Fruit fly (Drosophila melanogaster) whole organism, embryonic: Measurements from ENCODE around the gene CG10804.
A peak's percentile ranks its signal among the peaks of the same experiment; 100 is the strongest.

ENCODE experiments used
- Antp ChIP-seq: fragments of 200-800 bp; sonication (Bioruptor generic); optimal IDR thresholded peaks from 3 replicates; lab custom pipeline; 2016; ENCODE audit warnings: missing biosample characterization, missing genetic modification characterization
- CG10366 ChIP-seq: fragments of 200-800 bp; sonication (Bioruptor generic); IDR thresholded peaks from 2 replicates; pipeline ENCODE4 v1.3.6; 2022; ENCODE audit warnings: missing biosample characterization, missing genetic modification characterization
- CG10654 ChIP-seq: fragments of 200-800 bp; sonication (Bioruptor generic); optimal IDR thresholded peaks from 2 replicates; lab custom pipeline; 2016; ENCODE audit warnings: missing biosample characterization, missing genetic modification characterization
- CG13624 ChIP-seq: fragments of 200-800 bp; sonication (Bioruptor generic); optimal IDR thresholded peaks from 2 replicates; lab custom pipeline; 2016; ENCODE audit warnings: missing biosample characterization, missing genetic modification characterization
- CG13775 ChIP-seq: fragments of 200-800 bp; sonication (Bioruptor generic); optimal IDR thresholded peaks from 3 replicates; lab custom pipeline; 2017; ENCODE audit warnings: missing biosample characterization, mild to moderate bottlenecking, missing genetic modification characterization
- CG14667 ChIP-seq: fragments of 200-800 bp; sonication (Bioruptor generic); IDR thresholded peaks from 2 replicates; pipeline ENCODE4 v1.3.6; 2022; ENCODE audit warnings: missing biosample characterization, missing genetic modification characterization
- CG14710 ChIP-seq: fragments of 200-800 bp; sonication (Bioruptor generic); optimal IDR thresholded peaks from 3 replicates; lab custom pipeline; 2019; ENCODE audit warnings: missing biosample characterization, mild to moderate bottlenecking, missing genetic modification characterization, moderate library complexity
- CG1602 ChIP-seq: fragments of 200-800 bp; sonication (Bioruptor generic); optimal IDR thresholded peaks from 3 replicates; lab custom pipeline; 2016; ENCODE audit warnings: missing biosample characterization, missing genetic modification characterization
- CG17359 ChIP-seq: fragments of 200-800 bp; sonication (Bioruptor generic); optimal IDR thresholded peaks from 3 replicates; lab custom pipeline; 2018; ENCODE audit warnings: missing biosample characterization, mild to moderate bottlenecking, missing genetic modification characterization, moderate library complexity
- CG17385 ChIP-seq: fragments of 200-800 bp; sonication (Bioruptor generic); optimal IDR thresholded peaks from 3 replicates; lab custom pipeline; 2018; ENCODE audit warnings: missing biosample characterization, mild to moderate bottlenecking, missing genetic modification characterization
- CG1832 ChIP-seq: fragments of 200-800 bp; sonication (Bioruptor generic); optimal IDR thresholded peaks from 2 replicates; lab custom pipeline; 2017; ENCODE audit warnings: missing biosample characterization, mild to moderate bottlenecking, missing genetic modification characterization, inconsistent platforms
- CG2129 ChIP-seq: fragments of 200-800 bp; sonication (Bioruptor generic); IDR thresholded peaks from 2 replicates; pipeline ENCODE4 v1.3.6; 2022; ENCODE audit warnings: missing biosample characterization, missing genetic modification characterization; ENCODE audit not compliant: partially characterized antibody
- CG2678 ChIP-seq: fragments of 200-800 bp; sonication (Bioruptor generic); optimal IDR thresholded peaks from 3 replicates; lab custom pipeline; 2019; ENCODE audit warnings: missing biosample characterization, mild to moderate bottlenecking, missing genetic modification characterization, moderate library complexity
- CG30020 ChIP-seq: fragments of 200-800 bp; optimal IDR thresholded peaks from 2 replicates; lab custom pipeline; 2019; ENCODE audit warnings: missing biosample characterization, mild to moderate bottlenecking, missing genetic modification characterization, moderate library complexity
- CG32767 ChIP-seq: fragments of 200-800 bp; sonication (Bioruptor generic); IDR thresholded peaks from 2 replicates; pipeline ENCODE4 v1.3.6; 2022; ENCODE audit warnings: missing biosample characterization, missing genetic modification characterization
- CG3726 ChIP-seq: fragments of 200-800 bp; sonication (Bioruptor generic); IDR thresholded peaks from 3 replicates; pipeline ENCODE4, ENCODE4 v1.3.6; 2022; ENCODE audit warnings: missing biosample characterization, missing genetic modification characterization
- CG4820 ChIP-seq: fragments of 200-800 bp; sonication (Bioruptor generic); optimal IDR thresholded peaks from 3 replicates; lab custom pipeline; 2016; ENCODE audit warnings: missing biosample characterization, missing genetic modification characterization
- CG5245 ChIP-seq: fragments of 200-800 bp; sonication (Bioruptor generic); optimal IDR thresholded peaks from 3 replicates; lab custom pipeline; 2016; ENCODE audit warnings: missing biosample characterization, missing genetic modification characterization
- CG6254 ChIP-seq: fragments of 200-800 bp; sonication (Bioruptor generic); optimal IDR thresholded peaks from 3 replicates; lab custom pipeline; 2017; ENCODE audit warnings: mild to moderate bottlenecking, missing biosample characterization, missing genetic modification reagents, missing genetic modification characterization
- CG8089 ChIP-seq: fragments of 200-800 bp; sonication (Bioruptor generic); optimal IDR thresholded peaks from 3 replicates; lab custom pipeline; 2016; ENCODE audit warnings: missing biosample characterization, missing genetic modification characterization
- Chrac-16 ChIP-seq: fragments of 200-800 bp; sonication (Bioruptor generic); optimal IDR thresholded peaks from 3 replicates; lab custom pipeline; 2016; ENCODE audit warnings: missing biosample characterization, missing genetic modification characterization
- Eip74EF ChIP-seq, 2 experiments: fragments of 200-800 bp in 1 of 2; fragments of >200 bp in 1 of 2; sonication (Bioruptor generic) in 1 of 2; optimal IDR thresholded peaks; 2 replicates each; lab custom pipeline; 2017 to 2019; ENCODE audit warnings: missing biosample characterization in 2 of 2, missing genetic modification characterization in 2 of 2, mild to moderate bottlenecking in 1 of 2, moderate library complexity in 1 of 2
- H2.0 ChIP-seq: fragments of 200-800 bp; sonication (Bioruptor generic); IDR thresholded peaks from 2 replicates; pipeline ENCODE4 v1.3.6; 2022; ENCODE audit warnings: missing biosample characterization, missing genetic modification characterization
- MTF-1 ChIP-seq: fragments of 200-800 bp; sonication (Bioruptor generic); optimal IDR thresholded peaks from 2 replicates; lab custom pipeline; 2018; ENCODE audit warnings: missing biosample characterization, mild to moderate bottlenecking, missing genetic modification characterization, borderline replicate concordance
- Max ChIP-seq: fragments of 200-800 bp; sonication (Bioruptor generic); optimal IDR thresholded peaks from 2 replicates; lab custom pipeline; 2016; ENCODE audit warnings: missing biosample characterization, mild to moderate bottlenecking, missing genetic modification characterization
- Mes4 ChIP-seq: fragments of 200-800 bp; sonication (Bioruptor generic); optimal IDR thresholded peaks from 2 replicates; lab custom pipeline; 2016; ENCODE audit warnings: missing biosample characterization, missing genetic modification characterization
- Sox100B ChIP-seq: fragments of 200-800 bp; sonication (Bioruptor generic); optimal IDR thresholded peaks from 3 replicates; lab custom pipeline; 2018; ENCODE audit warnings: missing biosample characterization, mild to moderate bottlenecking, missing genetic modification characterization
- Spps ChIP-seq: fragments of 200-800 bp; sonication (Bioruptor generic); optimal IDR thresholded peaks from 2 replicates; lab custom pipeline; 2018; ENCODE audit warnings: missing biosample characterization, mild to moderate bottlenecking, missing genetic modification characterization
- Usf ChIP-seq: fragments of 200-800 bp; sonication (Bioruptor generic); optimal IDR thresholded peaks from 2 replicates; lab custom pipeline; 2017; ENCODE audit warnings: missing genotype, missing biosample characterization, missing genetic modification characterization
- al ChIP-seq: fragments of 200-800 bp; sonication (Bioruptor generic); IDR thresholded peaks from 2 replicates; pipeline ENCODE4 v1.3.6; 2022; ENCODE audit warnings: missing biosample characterization, missing genetic modification characterization
- amos ChIP-seq: fragments of 200-800 bp; sonication (Bioruptor generic); IDR thresholded peaks from 2 replicates; pipeline ENCODE4 v1.3.6; 2022; ENCODE audit warnings: missing biosample characterization, missing genetic modification characterization; ENCODE audit not compliant: partially characterized antibody
- aop ChIP-seq: fragments of 200-800 bp; sonication (Bioruptor generic); IDR thresholded peaks from 2 replicates; pipeline ENCODE4 v1.3.6; 2022; ENCODE audit warnings: missing biosample characterization, missing genetic modification characterization
- az2 ChIP-seq: fragments of 200-800 bp; sonication (Bioruptor generic); optimal IDR thresholded peaks from 3 replicates; lab custom pipeline; 2016; ENCODE audit warnings: missing biosample characterization, missing genetic modification characterization
- cg ChIP-seq: fragments of 200-800 bp; sonication (Bioruptor generic); optimal IDR thresholded peaks from 3 replicates; lab custom pipeline; 2019; ENCODE audit warnings: missing biosample characterization, mild to moderate bottlenecking, missing genetic modification characterization, moderate library complexity
- ci ChIP-seq: fragments of 200-800 bp; sonication (Bioruptor generic); IDR thresholded peaks from 3 replicates; pipeline ENCODE4 v1.3.6; 2022; ENCODE audit warnings: missing biosample characterization, missing genetic modification characterization
- dan ChIP-seq: fragments of 200-800 bp; sonication (Bioruptor generic); IDR thresholded peaks from 2 replicates; pipeline ENCODE4 v1.3.6; 2022; ENCODE audit warnings: missing biosample characterization, missing genetic modification characterization
- disco-r ChIP-seq: fragments of 200-800 bp; sonication (Bioruptor generic); optimal IDR thresholded peaks from 2 replicates; lab custom pipeline; 2016; ENCODE audit warnings: missing biosample characterization, missing genetic modification characterization
- dmrt11E ChIP-seq: fragments of 200-800 bp; sonication (Bioruptor generic); optimal IDR thresholded peaks from 3 replicates; lab custom pipeline; 2018; ENCODE audit warnings: missing biosample characterization, mild to moderate bottlenecking, missing genetic modification characterization, moderate library complexity
- dysf ChIP-seq: fragments of 200-800 bp; sonication (Bioruptor generic); IDR thresholded peaks from 3 replicates; pipeline ENCODE4 v1.3.6; 2022; ENCODE audit warnings: missing biosample characterization, missing genetic modification characterization
- ems ChIP-seq: fragments of 200-800 bp; sonication (Bioruptor generic); optimal IDR thresholded peaks from 3 replicates; lab custom pipeline; 2016; ENCODE audit warnings: missing biosample characterization, missing genetic modification characterization
- ind ChIP-seq: fragments of 200-800 bp; sonication (Bioruptor generic); optimal IDR thresholded peaks from 3 replicates; lab custom pipeline; 2016; ENCODE audit warnings: missing biosample characterization, missing genetic modification characterization
- klu ChIP-seq: fragments of 200-800 bp; sonication (Bioruptor generic); IDR thresholded peaks from 2 replicates; pipeline ENCODE4 v1.3.6; 2022; ENCODE audit warnings: missing biosample characterization, missing genetic modification characterization
- lmd ChIP-seq: fragments of 200-800 bp; sonication (Bioruptor generic); IDR thresholded peaks from 2 replicates; pipeline ENCODE4 v1.3.6; 2022; ENCODE audit warnings: missing biosample characterization, missing genetic modification characterization
- maf-S ChIP-seq: fragments of 200-800 bp; sonication (Bioruptor generic); optimal IDR thresholded peaks from 2 replicates; lab custom pipeline; 2016; ENCODE audit warnings: missing biosample characterization, missing genetic modification characterization
- nmo ChIP-seq: fragments of 200-800 bp; sonication (Bioruptor generic); optimal IDR thresholded peaks from 2 replicates; lab custom pipeline; 2018; ENCODE audit warnings: missing biosample characterization, mild to moderate bottlenecking, missing genetic modification characterization, moderate library complexity
- nom ChIP-seq: fragments of 200-800 bp; sonication (Bioruptor generic); optimal IDR thresholded peaks from 2 replicates; lab custom pipeline; 2017; ENCODE audit warnings: missing biosample characterization, missing genetic modification characterization, mild to moderate bottlenecking, moderate library complexity, missing genetic modification reagents
- onecut ChIP-seq: fragments of 200-800 bp; sonication (Bioruptor generic); IDR thresholded peaks from 2 replicates; pipeline ENCODE4 v1.3.6; 2022; ENCODE audit warnings: missing biosample characterization, missing genetic modification characterization
- repo ChIP-seq: fragments of 200-800 bp; sonication (Bioruptor generic); optimal IDR thresholded peaks from 2 replicates; lab custom pipeline; 2016; ENCODE audit warnings: missing biosample characterization, missing genetic modification characterization
- shn ChIP-seq: fragments of 200-800 bp; sonication (Bioruptor generic); optimal IDR thresholded peaks from 3 replicates; lab custom pipeline; 2016; ENCODE audit warnings: missing biosample characterization, missing genetic modification characterization
- trem ChIP-seq: fragments of 200-800 bp; optimal IDR thresholded peaks from 3 replicates; lab custom pipeline; 2019; ENCODE audit warnings: missing biosample characterization, mild to moderate bottlenecking, missing genetic modification characterization, moderate library complexity
- unc-4 ChIP-seq: fragments of 200-800 bp; sonication (Bioruptor generic); IDR thresholded peaks from 2 replicates; pipeline ENCODE4 v1.3.6; 2022; ENCODE audit warnings: missing biosample characterization, missing genetic modification characterization; ENCODE audit not compliant: partially characterized antibody

CG10804 gene

dm6 chrX:3476009-3476408 lies 6.1 kb downstream of the CG10804 start (continued):
- peak; percentile 58; the same call in 1 of the 3 replicates for TF ChIP-seq ci (GFP tag; lab: Robert Waterston, UW)
- TF ChIP-seq Antp (GFP tag; lab: Kevin White, UChicago): peak; percentile 13
- TF ChIP-seq CG4820 (GFP tag; lab: Kevin White, UChicago): peak; percentile 41
- no peak for TF ChIP-seq CG13624 (GFP tag; lab: Kevin White, UChicago)
- peak; percentile 38 for TF ChIP-seq CG14710 (tag; lab: Kevin White, UChicago)
- peak in 1 of 2 experiments; percentile 19 for TF ChIP-seq Eip74EF (GFP tag; optimal IDR thresholded peaks at IDR 0.05; lab: Kevin White, UChicago)
- peak; percentile 44; the same call in 1 of the 2 replicates for TF ChIP-seq CG10366
- no peak for TF ChIP-seq al (GFP tag; lab: Robert Waterston, UW)
- TF ChIP-seq Usf (GFP tag; lab: Kevin White, UChicago): no peak
- no peak for TF ChIP-seq CG1832
- peak; percentile 33 for TF ChIP-seq CG10654 (GFP tag; lab: Kevin White, UChicago)
- TF ChIP-seq Chrac-16 (GFP tag; lab: Kevin White, UChicago): peak; percentile 31
- no peak for TF ChIP-seq disco-r
- peak; percentile 16 for TF ChIP-seq CG1602 (GFP tag; lab: Kevin White, UChicago)
- TF ChIP-seq CG3726 (GFP tag; lab: Robert Waterston, UW): 0 out of 3 replicates have a peak, but pooled peaks have one; percentile 7
- TF ChIP-seq CG17385 (GFP tag; lab: Kevin White, UChicago): peak; percentile 32
- no peak for TF ChIP-seq CG32767 (GFP tag; lab: Robert Waterston, UW)
- TF ChIP-seq CG30020 (tag; lab: Kevin White, UChicago): no peak
- no peak for TF ChIP-seq CG2129 (GFP tag; lab: Robert Waterston, UW)
- TF ChIP-seq CG14667 (GFP tag; lab: Robert Waterston, UW): no peak
- TF ChIP-seq dan (GFP tag; lab: Robert Waterston, UW): no peak
- TF ChIP-seq dysf (GFP tag; lab: Robert Waterston, UW): no peak
- peak; percentile 51 for TF ChIP-seq CG2678 (tag; lab: Kevin White, UChicago)
- TF ChIP-seq unc-4 (GFP tag; lab: Robert Waterston, UW): no peak
- peak; percentile 35; the same call in 1 of the 2 replicates for TF ChIP-seq H2.0 (GFP tag; lab: Robert Waterston, UW)
- no peak for TF ChIP-seq onecut (GFP tag; lab: Robert Waterston, UW)
- no peak for TF ChIP-seq aop (GFP tag; lab: Robert Waterston, UW)
- TF ChIP-seq CG17359 (tag; lab: Kevin White, UChicago): peak; percentile 54
- no peak for TF ChIP-seq MTF-1
- TF ChIP-seq klu: 0 out of 2 replicates have a peak, but pooled peaks have one; percentile 9
- TF ChIP-seq trem (tag; lab: Kevin White, UChicago): peak; percentile 0
- no peak for TF ChIP-seq amos (GFP tag; lab: Robert Waterston, UW)
- peak; percentile 3 for TF ChIP-seq Max (GFP tag; lab: Kevin White, UChicago)
- TF ChIP-seq az2 (GFP tag; lab: Kevin White, UChicago): peak; percentile 56
- TF ChIP-seq CG8089 (GFP tag; lab: Kevin White, UChicago): peak; percentile 25
- peak; percentile 36 for TF ChIP-seq Sox100B (GFP tag; lab: Kevin White, UChicago)
- no peak for TF ChIP-seq Mes4 (GFP tag; lab: Kevin White, UChicago)
- no peak for TF ChIP-seq shn (GFP tag; lab: Kevin White, UChicago)
- TF ChIP-seq ems (GFP tag; lab: Kevin White, UChicago): no peak
- TF ChIP-seq Spps (tag; lab: Kevin White, UChicago): peak; percentile 5
- TF ChIP-seq nom (GFP tag; lab: Kevin White, UChicago): no peak
- TF ChIP-seq cg (GFP tag; lab: Kevin White, UChicago): no peak
- TF ChIP-seq repo (GFP tag; lab: Kevin White, UChicago): no peak
- peak; percentile 43 for TF ChIP-seq nmo (GFP tag; lab: Kevin White, UChicago)
- TF ChIP-seq CG5245 (GFP tag; lab: Kevin White, UChicago): peak; percentile 21
- peak; percentile 55 for TF ChIP-seq dmrt11E (tag; lab: Kevin White, UChicago)
- peak; percentile 2 for TF ChIP-seq maf-S (GFP tag; lab: Kevin White, UChicago)
- TF ChIP-seq ind (GFP tag; lab: Kevin White, UChicago): peak; percentile 6
- peak; percentile 4 for TF ChIP-seq CG6254 (GFP tag; lab: Kevin White, UChicago)
- peak; percentile 21 for TF ChIP-seq CG13775 (GFP tag; lab: Kevin White, UChicago)
- TF ChIP-seq lmd (GFP tag; lab: Robert Waterston, UW): peak; percentile 49; the same call in 1 of the 2 replicates
